Fruit fly (Drosophila melanogaster): ENCODE results near the gene mri.

The mri gene

dm6 chr3L:160446-161094 is 39.4 kb upstream of the mri start (continued):
- TF ChIP-seq otp (GFP tag; IDR thresholded peaks at IDR 0.05) = no peak
- TF ChIP-seq Sox100B (GFP tag; optimal IDR thresholded peaks at IDR 0.05) = no peak
- no peak for TF ChIP-seq inv (GFP tag; IDR thresholded peaks at IDR 0.05; ENCODE audit: partially characterized antibody)
- TF ChIP-seq Ada2b (GFP tag; IDR thresholded peaks at IDR 0.05) = no peak
- TF ChIP-seq sr (GFP tag; IDR thresholded peaks at IDR 0.05) = peak; percentile 14; the same call in 1 of the 3 replicates
- peak; percentile 17 for TF ChIP-seq pfk (GFP tag; optimal IDR thresholded peaks at IDR 0.05)
- no peak for TF ChIP-seq CG32532 (GFP tag; IDR thresholded peaks at IDR 0.05)
- TF ChIP-seq Sox102F (GFP tag; optimal IDR thresholded peaks at IDR 0.05) = no peak
- TF ChIP-seq pb (GFP tag; optimal IDR thresholded peaks at IDR 0.05) = no peak
- TF ChIP-seq lab (GFP tag; optimal IDR thresholded peaks at IDR 0.05) = peak; percentile 61
- TF ChIP-seq CG33557 (GFP tag; optimal IDR thresholded peaks at IDR 0.05) = peak; percentile 19
- peak; percentile 44 for TF ChIP-seq Nf-YC (tag; optimal IDR thresholded peaks at IDR 0.05)
- no peak for TF ChIP-seq tna (GFP tag; IDR thresholded peaks at IDR 0.05; ENCODE audit: partially characterized antibody)
- peak; percentile 43; the same call in 1 of the 2 replicates for TF ChIP-seq amos (GFP tag; IDR thresholded peaks at IDR 0.05; ENCODE audit: partially characterized antibody)
- TF ChIP-seq CG11456 (GFP tag; IDR thresholded peaks at IDR 0.05) = no peak
- TF ChIP-seq Myb (GFP tag; optimal IDR thresholded peaks at IDR 0.05) = no peak
- no peak for TF ChIP-seq Doc2 (GFP tag; IDR thresholded peaks at IDR 0.05)
- TF ChIP-seq emc (GFP tag; optimal IDR thresholded peaks at IDR 0.05) = no peak
- TF ChIP-seq CG12769 (tag; optimal IDR thresholded peaks at IDR 0.05) = peak; percentile 79
- TF ChIP-seq sug (tag; optimal IDR thresholded peaks at IDR 0.05) = peak; percentile 60
- no peak for TF ChIP-seq salm (tag; optimal IDR thresholded peaks at IDR 0.05)
- no peak for TF ChIP-seq Vsx1 (GFP tag; optimal IDR thresholded peaks at IDR 0.05)
- TF ChIP-seq CG3163 (GFP tag; optimal IDR thresholded peaks at IDR 0.05) = no peak
- peak; percentile 72 for TF ChIP-seq run (tag; optimal IDR thresholded peaks at IDR 0.05)
- TF ChIP-seq Blimp-1 (GFP tag; optimal IDR thresholded peaks at IDR 0.05) = no peak
- no peak for TF ChIP-seq Dek (tag; optimal IDR thresholded peaks at IDR 0.05)
- TF ChIP-seq CG10565 (GFP tag; optimal IDR thresholded peaks at IDR 0.05) = no peak
- no peak for TF ChIP-seq ap (GFP tag; IDR thresholded peaks at IDR 0.05)
- TF ChIP-seq CG4424 (GFP tag; optimal IDR thresholded peaks at IDR 0.05) = no peak
- no peak for TF ChIP-seq slp2 (GFP tag; optimal IDR thresholded peaks at IDR 0.05)
- TF ChIP-seq Gsc (GFP tag; IDR thresholded peaks at IDR 0.05) = no peak
- no peak for TF ChIP-seq lbe (GFP tag; optimal IDR thresholded peaks at IDR 0.05)
- no peak for TF ChIP-seq h (optimal IDR thresholded peaks at IDR 0.05)
- TF ChIP-seq pzg (GFP tag; optimal IDR thresholded peaks at IDR 0.05) = no peak
- peak; percentile 85; the same call in 2 of the 3 replicates for TF ChIP-seq CG2199 (GFP tag; IDR thresholded peaks at IDR 0.05)
- TF ChIP-seq CG34224 (GFP tag; IDR thresholded peaks at IDR 0.05; ENCODE audit: partially characterized antibody) = no peak
- TF ChIP-seq Ets97D (GFP tag; optimal IDR thresholded peaks at IDR 0.05) = no peak
- no peak for TF ChIP-seq pan (optimal IDR thresholded peaks at IDR 0.05)
- peak in 1 of 2 experiments; percentile 62 for TF ChIP-seq pan (GFP tag; optimal IDR thresholded peaks at IDR 0.05 in 1 of 2, IDR thresholded peaks at IDR 0.05 in 1 of 2)
- peak; percentile 40 for TF ChIP-seq CG2678 (tag; optimal IDR thresholded peaks at IDR 0.05)
- no peak for TF ChIP-seq sisA (GFP tag; IDR thresholded peaks at IDR 0.05)
- TF ChIP-seq Opbp (GFP tag; IDR thresholded peaks at IDR 0.05; ENCODE audit: partially characterized antibody) = 0 out of 3 replicates have a peak, but pooled peaks have one; percentile 37
- no peak for TF ChIP-seq Abd-B (GFP tag; optimal IDR thresholded peaks at IDR 0.05)
- TF ChIP-seq CG9817 (tag; optimal IDR thresholded peaks at IDR 0.05) = no peak
- TF ChIP-seq CG30431 (GFP tag; optimal IDR thresholded peaks at IDR 0.05) = no peak
- peak; percentile 8 for TF ChIP-seq Meics (GFP tag; optimal IDR thresholded peaks at IDR 0.05)
- no peak for TF ChIP-seq CG9215 (GFP tag; IDR thresholded peaks at IDR 0.05)
- no peak for TF ChIP-seq knrl (GFP tag; IDR thresholded peaks at IDR 0.05; ENCODE audit: partially characterized antibody)
- TF ChIP-seq unpg (GFP tag; optimal IDR thresholded peaks at IDR 0.05) = no peak
- no peak for TF ChIP-seq Hr51 (GFP tag; optimal IDR thresholded peaks at IDR 0.05)

Data from whole organism, embryonic.